Fruit fly (Drosophila melanogaster) whole organism, embryonic: ENCODE measurements around the gene RpL35A.

Experiments used
- B-H1 ChIP-seq: fragments of 200-800 bp; sonication (Bioruptor generic); IDR thresholded peaks from 3 replicates; pipeline ENCODE4 v1.3.6; 2022; ENCODE audit warnings: missing biosample characterization, missing genetic modification characterization
- CG10274 ChIP-seq: fragments of 200-800 bp; sonication (Bioruptor generic); optimal IDR thresholded peaks from 3 replicates; lab custom pipeline; 2017; ENCODE audit warnings: missing biosample characterization, mild to moderate bottlenecking, missing genetic modification characterization
- CG11398 ChIP-seq: fragments of 200-800 bp; sonication (Bioruptor generic); optimal IDR thresholded peaks from 2 replicates; lab custom pipeline; 2016; ENCODE audit warnings: missing biosample characterization, missing genetic modification characterization
- CG13296 ChIP-seq: fragments of 200-800 bp; sonication (Bioruptor generic); optimal IDR thresholded peaks from 3 replicates; lab custom pipeline; 2018; ENCODE audit warnings: missing biosample characterization, mild to moderate bottlenecking, missing genetic modification characterization
- CG13775 ChIP-seq: fragments of 200-800 bp; sonication (Bioruptor generic); optimal IDR thresholded peaks from 3 replicates; lab custom pipeline; 2017; ENCODE audit warnings: missing biosample characterization, mild to moderate bottlenecking, missing genetic modification characterization
- CG15011 ChIP-seq: fragments of 200-800 bp; sonication (Bioruptor generic); optimal IDR thresholded peaks from 3 replicates; lab custom pipeline; 2018; ENCODE audit warnings: missing biosample characterization, mild to moderate bottlenecking, missing genetic modification characterization
- CG16815 ChIP-seq: fragments of 200-800 bp; sonication (Bioruptor generic); optimal IDR thresholded peaks from 3 replicates; lab custom pipeline; 2017; ENCODE audit warnings: missing biosample characterization, mild to moderate bottlenecking, missing genetic modification characterization
- CG18599 ChIP-seq: fragments of 200-800 bp; sonication (Bioruptor generic); optimal IDR thresholded peaks from 3 replicates; lab custom pipeline; 2017; ENCODE audit warnings: missing biosample characterization, missing genetic modification characterization, mild to moderate bottlenecking, moderate library complexity, missing genetic modification reagents
- CG30020 ChIP-seq: fragments of 200-800 bp; optimal IDR thresholded peaks from 2 replicates; lab custom pipeline; 2019; ENCODE audit warnings: missing biosample characterization, mild to moderate bottlenecking, missing genetic modification characterization, moderate library complexity
- CG34376 ChIP-seq: fragments of 200-800 bp; sonication (Bioruptor generic); optimal IDR thresholded peaks from 2 replicates; lab custom pipeline; 2018; ENCODE audit warnings: missing biosample characterization, mild to moderate bottlenecking, missing genetic modification characterization
- CG3838 ChIP-seq: fragments of 200-800 bp; sonication (Bioruptor generic); optimal IDR thresholded peaks from 3 replicates; lab custom pipeline; 2016; ENCODE audit warnings: missing biosample characterization, missing genetic modification characterization
- CG5953 ChIP-seq: fragments of 200-800 bp; sonication (Bioruptor generic); IDR thresholded peaks from 2 replicates; pipeline ENCODE4 v1.3.6; 2022; ENCODE audit warnings: missing biosample characterization, missing genetic modification characterization
- CG8478 ChIP-seq: fragments of >200 bp; optimal IDR thresholded peaks from 2 replicates; lab custom pipeline; 2018
- CG9727 ChIP-seq: fragments of 200-800 bp; sonication (Bioruptor generic); optimal IDR thresholded peaks from 3 replicates; lab custom pipeline; 2017; ENCODE audit warnings: missing biosample characterization, mild to moderate bottlenecking, missing genetic modification characterization
- CG9876 ChIP-seq: fragments of 200-800 bp; sonication (Bioruptor generic); optimal IDR thresholded peaks from 2 replicates; lab custom pipeline; 2016; ENCODE audit warnings: missing biosample characterization, missing genetic modification characterization
- CTCF ChIP-seq: fragments of 200-800 bp; sonication (Bioruptor generic); optimal IDR thresholded peaks from 2 replicates; lab custom pipeline; 2017; ENCODE audit warnings: missing biosample characterization, mild to moderate bottlenecking, missing genetic modification characterization, moderate library complexity
- D19A ChIP-seq: fragments of 200-800 bp; optimal IDR thresholded peaks from 3 replicates; lab custom pipeline; 2019; ENCODE audit warnings: missing biosample characterization, mild to moderate bottlenecking, missing genetic modification characterization, moderate library complexity
- Dll ChIP-seq: fragments of 200-800 bp; sonication (Bioruptor generic); IDR thresholded peaks from 4 replicates; pipeline ENCODE4 v1.3.6; 2022; ENCODE audit warnings: missing biosample characterization, missing genetic modification characterization; ENCODE audit not compliant: partially characterized antibody
- ERR ChIP-seq: fragments of 200-800 bp; sonication (Bioruptor generic); optimal IDR thresholded peaks from 2 replicates; lab custom pipeline; 2016; ENCODE audit warnings: missing biosample characterization, missing genetic modification characterization
- Fer3 ChIP-seq: fragments of 200-800 bp; sonication (Bioruptor generic); optimal IDR thresholded peaks from 2 replicates; lab custom pipeline; 2018; ENCODE audit warnings: missing biosample characterization, mild to moderate bottlenecking, missing genetic modification characterization, moderate library complexity
- Hey ChIP-seq: fragments of 200-800 bp; sonication (Bioruptor generic); optimal IDR thresholded peaks from 3 replicates; lab custom pipeline; 2018; ENCODE audit warnings: missing biosample characterization, mild to moderate bottlenecking, missing genetic modification characterization
- NfI ChIP-seq: fragments of 200-800 bp; sonication (Bioruptor generic); optimal IDR thresholded peaks from 3 replicates; lab custom pipeline; 2018; ENCODE audit warnings: missing biosample characterization, mild to moderate bottlenecking, missing genetic modification characterization, moderate library complexity
- Pdp1 ChIP-seq, 2 experiments: fragments of 200-800 bp; sonication (Bioruptor generic); optimal IDR thresholded peaks; 3 replicates each; lab custom pipeline; 2016; ENCODE audit warnings: missing biosample characterization in 2 of 2, missing genetic modification characterization in 2 of 2, mild to moderate bottlenecking in 1 of 2, moderate library complexity in 1 of 2
- Ravus ChIP-seq: fragments of 200-800 bp; sonication (Bioruptor generic); IDR thresholded peaks from 2 replicates; pipeline ENCODE4 v1.3.6; 2022; ENCODE audit warnings: missing biosample characterization, missing genetic modification characterization
- Side ChIP-seq: fragments of 200-800 bp; sonication (Bioruptor generic); optimal IDR thresholded peaks from 2 replicates; lab custom pipeline; 2016; ENCODE audit warnings: missing biosample characterization, missing genetic modification characterization
- TFAM ChIP-seq: fragments of 200-800 bp; sonication (Bioruptor generic); optimal IDR thresholded peaks from 2 replicates; lab custom pipeline; 2017; ENCODE audit warnings: missing biosample characterization, missing genetic modification characterization, inconsistent platforms
- Taf1 ChIP-seq: fragments of 200-800 bp; sonication (Bioruptor generic); IDR thresholded peaks from 2 replicates; pipeline ENCODE4 v1.3.6; 2022; ENCODE audit warnings: missing biosample characterization, missing genetic modification characterization
- ac ChIP-seq: fragments of 200-800 bp; sonication (Bioruptor generic); optimal IDR thresholded peaks from 3 replicates; lab custom pipeline; 2017; ENCODE audit warnings: missing biosample characterization, mild to moderate bottlenecking, missing genetic modification characterization
- ase ChIP-seq: fragments of 200-800 bp; sonication (Bioruptor generic); IDR thresholded peaks from 3 replicates; pipeline ENCODE4 v1.3.6; 2022; ENCODE audit warnings: missing biosample characterization, missing genetic modification characterization
- ash1 ChIP-seq: fragments of 200-800 bp; sonication (Bioruptor generic); optimal IDR thresholded peaks from 2 replicates; lab custom pipeline; 2018; ENCODE audit warnings: missing biosample characterization, mild to moderate bottlenecking, missing genetic modification characterization
- br ChIP-seq: fragments of >200 bp; optimal IDR thresholded peaks from 2 replicates; lab custom pipeline; 2017
- btn ChIP-seq: fragments of 200-800 bp; sonication (Bioruptor generic); optimal IDR thresholded peaks from 2 replicates; lab custom pipeline; 2016; ENCODE audit warnings: missing biosample characterization, missing genetic modification characterization
- chm ChIP-seq: fragments of 200-800 bp; sonication (Bioruptor generic); IDR thresholded peaks from 2 replicates; pipeline ENCODE4 v1.3.6; 2022; ENCODE audit warnings: missing biosample characterization, missing genetic modification characterization
- da ChIP-seq: fragments of 200-800 bp; sonication (Bioruptor generic); optimal IDR thresholded peaks from 2 replicates; lab custom pipeline; 2016; ENCODE audit warnings: missing biosample characterization, missing genetic modification characterization
- dan ChIP-seq: fragments of 200-800 bp; sonication (Bioruptor generic); IDR thresholded peaks from 2 replicates; pipeline ENCODE4 v1.3.6; 2022; ENCODE audit warnings: missing biosample characterization, missing genetic modification characterization
- dati ChIP-seq: fragments of 200-800 bp; sonication (Bioruptor generic); IDR thresholded peaks from 2 replicates; pipeline ENCODE4 v1.3.6; 2022; ENCODE audit warnings: missing biosample characterization, missing genetic modification characterization
- en ChIP-seq: fragments of 200-800 bp; sonication (Bioruptor generic); optimal IDR thresholded peaks from 2 replicates; lab custom pipeline; 2016; ENCODE audit warnings: missing biosample characterization, missing genetic modification characterization
- hth ChIP-seq: fragments of >200 bp; optimal IDR thresholded peaks from 2 replicates; lab custom pipeline; 2017; ENCODE audit warnings: inconsistent platforms
- jumu ChIP-seq: fragments of 200-800 bp; sonication (Bioruptor generic); optimal IDR thresholded peaks from 3 replicates; lab custom pipeline; 2016; ENCODE audit warnings: missing biosample characterization, missing genetic modification characterization
- lmd ChIP-seq: fragments of 200-800 bp; sonication (Bioruptor generic); IDR thresholded peaks from 2 replicates; pipeline ENCODE4 v1.3.6; 2022; ENCODE audit warnings: missing biosample characterization, missing genetic modification characterization
- maf-S ChIP-seq: fragments of 200-800 bp; sonication (Bioruptor generic); optimal IDR thresholded peaks from 2 replicates; lab custom pipeline; 2016; ENCODE audit warnings: missing biosample characterization, missing genetic modification characterization
- nerfin-1 ChIP-seq: fragments of 200-800 bp; sonication (Bioruptor generic); optimal IDR thresholded peaks from 3 replicates; lab custom pipeline; 2019; ENCODE audit warnings: missing biosample characterization, mild to moderate bottlenecking, missing genetic modification characterization, moderate library complexity
- nmo ChIP-seq: fragments of 200-800 bp; sonication (Bioruptor generic); optimal IDR thresholded peaks from 2 replicates; lab custom pipeline; 2018; ENCODE audit warnings: missing biosample characterization, mild to moderate bottlenecking, missing genetic modification characterization, moderate library complexity
- sc ChIP-seq, 3 experiments: fragments of >200 bp in 2 of 3; fragments of 200-800 bp in 1 of 3; sonication (Bioruptor generic) in 1 of 3; optimal IDR thresholded peaks; 2 replicates in 2 of 3; 3 replicates in 1 of 3; lab custom pipeline; 2017; ENCODE audit warnings: mild to moderate bottlenecking in 1 of 3, missing biosample characterization in 1 of 3, missing genetic modification characterization in 1 of 3, missing genetic modification reagents in 1 of 3
- schlank ChIP-seq: fragments of 200-800 bp; sonication (Bioruptor generic); optimal IDR thresholded peaks from 2 replicates; lab custom pipeline; 2018; ENCODE audit warnings: missing biosample characterization, mild to moderate bottlenecking, missing genetic modification characterization
- sens-2 ChIP-seq: fragments of 200-800 bp; sonication (Bioruptor generic); IDR thresholded peaks from 2 replicates; pipeline ENCODE4 v1.3.6; 2022; ENCODE audit warnings: missing biosample characterization, missing genetic modification characterization
- seq ChIP-seq: fragments of 200-800 bp; sonication (Bioruptor generic); IDR thresholded peaks from 2 replicates; pipeline ENCODE4 v1.3.6; 2022; ENCODE audit warnings: missing biosample characterization, missing genetic modification characterization
- sisA ChIP-seq: fragments of 200-800 bp; sonication (Bioruptor generic); IDR thresholded peaks from 2 replicates; pipeline ENCODE4 v1.3.6; 2022; ENCODE audit warnings: missing biosample characterization, missing genetic modification characterization
- slbo ChIP-seq: fragments of 200-800 bp; sonication (Bioruptor generic); IDR thresholded peaks from 2 replicates; pipeline ENCODE4 v1.3.6; 2022; ENCODE audit warnings: missing biosample characterization, missing genetic modification characterization
- slp2 ChIP-seq: fragments of 200-800 bp; sonication (Bioruptor generic); optimal IDR thresholded peaks from 2 replicates; lab custom pipeline; 2016; ENCODE audit warnings: missing biosample characterization, missing genetic modification characterization
- sna ChIP-seq: fragments of 200-800 bp; sonication (Bioruptor generic); IDR thresholded peaks from 2 replicates; pipeline ENCODE4 v1.3.6; 2022; ENCODE audit warnings: missing biosample characterization, missing genetic modification characterization; ENCODE audit not compliant: partially characterized antibody
- zfh2 ChIP-seq: fragments of 200-800 bp; sonication (Bioruptor generic); optimal IDR thresholded peaks from 2 replicates; lab custom pipeline; 2016; ENCODE audit warnings: missing biosample characterization, missing genetic modification characterization

Gene RpL35A

DNA sequence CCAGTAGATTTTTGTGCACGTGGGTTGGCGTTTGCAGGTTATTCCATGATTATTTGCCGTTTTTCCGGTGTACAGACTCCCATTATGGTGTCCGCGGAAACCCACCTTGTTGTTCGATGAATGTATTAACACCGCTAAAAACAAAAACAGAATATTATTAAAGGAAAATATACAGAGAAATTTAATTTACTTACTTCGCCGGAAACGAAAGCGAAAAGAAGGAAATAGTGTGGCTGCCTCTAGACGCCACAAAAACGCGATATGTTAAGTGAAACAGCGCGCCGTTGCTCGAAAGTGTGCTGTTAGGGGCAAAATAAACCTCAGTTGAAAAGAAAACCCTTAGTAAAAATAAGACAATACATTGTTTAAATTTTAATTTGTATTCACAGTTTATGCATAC lies at the start of gene RpL35A (continued):
- TF ChIP-seq dan (GFP tag; lab: Robert Waterston, UW) (no peak), CG16815 (GFP tag; lab: Kevin White, UChicago) (no peak), sens-2 (peak; percentile 74; the same call in 1 of the 2 replicates), CG10274 (GFP tag; lab: Kevin White, UChicago) (peak; percentile 65), slp2 (peak; percentile 57), hth (lab: Kevin White, UChicago) (no peak), CTCF (GFP tag; lab: Kevin White, UChicago) (peak; percentile 57), CG13775 (peak; percentile 79), Hey (peak; percentile 44), schlank (tag; lab: Kevin White, UChicago) (peak; percentile 76), seq (GFP tag; lab: Robert Waterston, UW) (peak; percentile 63; the same call in 1 of the 2 replicates), Dll (GFP tag; lab: Robert Waterston, UW) (no peak), ase (GFP tag; lab: Robert Waterston, UW) (peak; percentile 34; the same call in 1 of the 3 replicates), CG9876 (GFP tag; lab: Kevin White, UChicago) (peak; percentile 42), Ravus (no peak), zfh2 (GFP tag; lab: Kevin White, UChicago) (peak; percentile 18), CG30020 (tag; lab: Kevin White, UChicago) (peak; percentile 47), NfI (GFP tag; lab: Kevin White, UChicago) (peak; percentile 87), CG3838 (peak; percentile 9), CG18599 (GFP tag; lab: Kevin White, UChicago) (peak; percentile 79), D19A (tag; lab: Kevin White, UChicago) (no peak), nmo (peak; percentile 57), CG9727 (GFP tag; lab: Kevin White, UChicago) (peak; percentile 83), slbo (GFP tag; lab: Robert Waterston, UW) (peak; percentile 37; the same call in 1 of the 2 replicates), nerfin-1 (tag; lab: Kevin White, UChicago) (peak; percentile 64), B-H1 (GFP tag; lab: Robert Waterston, UW) (peak; percentile 18; the same call in 1 of the 3 replicates), sisA (GFP tag; lab: Robert Waterston, UW) (no peak), maf-S (GFP tag; lab: Kevin White, UChicago) (peak; percentile 45), en (GFP tag; lab: Kevin White, UChicago) (peak; percentile 57), Side (GFP tag; lab: Kevin White, UChicago) (peak; percentile 74), ac (peak; percentile 61), br (no peak), Taf1 (no peak), sc (optimal IDR thresholded peaks at IDR 0.05; lab: Kevin White, UChicago) (no peak), sc (GFP tag; optimal IDR thresholded peaks at IDR 0.05; lab: Kevin White, UChicago) (peak; percentile 31), ERR (GFP tag; lab: Kevin White, UChicago) (no peak), da (GFP tag; lab: Kevin White, UChicago) (peak; percentile 35), jumu (GFP tag; lab: Kevin White, UChicago) (no peak), lmd (GFP tag; lab: Robert Waterston, UW) (no peak), Pdp1 (GFP tag; optimal IDR thresholded peaks at IDR 0.05; lab: Kevin White, UChicago) (peak in 1 of 2 experiments; percentile 67), Fer3 (tag; lab: Kevin White, UChicago) (peak; percentile 80), CG34376 (GFP tag; lab: Kevin White, UChicago) (peak; percentile 96), ash1 (GFP tag; lab: Kevin White, UChicago) (peak; percentile 71), CG15011 (no peak), CG11398 (peak; percentile 57), sna (GFP tag; lab: Robert Waterston, UW) (no peak), btn (GFP tag; lab: Kevin White, UChicago) (peak; percentile 61), CG8478 (lab: Kevin White, UChicago) (no peak), dati (GFP tag; lab: Robert Waterston, UW) (no peak; the same call in 1 of the 2 replicates), chm (GFP tag; lab: Robert Waterston, UW) (peak; percentile 90), CG13296 (GFP tag; lab: Kevin White, UChicago) (peak; percentile 93), TFAM (peak; percentile 60), CG5953 (GFP tag; lab: Robert Waterston, UW) (peak; percentile 66; the same call in 1 of the 2 replicates)
